Worm (Caenorhabditis elegans): ENCODE results near the gene vpat-1.

Gene vpat-1

DNA sequence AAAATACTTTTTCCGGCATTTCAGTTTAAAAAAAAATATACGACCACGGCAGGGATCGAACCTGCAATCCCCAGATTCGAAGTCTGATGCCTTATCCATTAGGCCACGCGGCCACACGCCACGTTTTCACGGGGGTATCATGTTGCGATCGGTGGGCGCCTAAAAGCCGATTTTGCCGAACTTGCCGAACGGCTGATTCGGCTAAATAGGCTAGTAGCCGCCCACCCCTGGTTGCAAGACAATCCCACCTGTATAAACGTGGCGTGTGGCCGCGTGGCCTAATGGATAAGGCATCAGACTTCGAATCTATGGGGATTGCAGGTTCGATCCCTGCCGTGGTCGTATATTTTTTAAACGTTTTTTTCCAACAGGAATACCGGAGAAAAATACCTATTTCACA, 43.1 kb upstream of the vpat-1 start:
- TF ChIP-seq hlh-1 (tag; optimal IDR thresholded peaks at IDR 0.05) (no peak), elt-1 (tag; optimal IDR thresholded peaks at IDR 0.05; ENCODE audit: borderline replicate concordance, insufficient read depth) (no peak), mep-1 (tag; optimal IDR thresholded peaks at IDR 0.05) (no peak), nhr-12 (tag; optimal IDR thresholded peaks at IDR 0.05) (no peak), nhr-237 (tag; optimal IDR thresholded peaks at IDR 0.05) (no peak), snpc-4 (tag; optimal IDR thresholded peaks at IDR 0.05) (no peak), ztf-11 (tag; optimal IDR thresholded peaks at IDR 0.05) (no peak), elt-3 (tag; optimal IDR thresholded peaks at IDR 0.05) (no peak), lin-32 (GFP tag; optimal IDR thresholded peaks at IDR 0.05) (no peak), ham-2 (GFP tag; optimal IDR thresholded peaks at IDR 0.05) (no peak), blmp-1 (tag; optimal IDR thresholded peaks at IDR 0.05) (no peak), sptf-1 (tag; optimal IDR thresholded peaks at IDR 0.05) (no peak), ceh-83 (GFP tag; optimal IDR thresholded peaks at IDR 0.05) (no peak), nhr-76 (tag; optimal IDR thresholded peaks at IDR 0.05) (no peak), ces-1 (GFP tag; optimal IDR thresholded peaks at IDR 0.05) (no peak), pha-4 (tag; optimal IDR thresholded peaks at IDR 0.05) (no peak), nhr-28 (tag; optimal IDR thresholded peaks at IDR 0.05) (no peak), unc-62 (GFP tag; optimal IDR thresholded peaks at IDR 0.05) (no peak), unc-120 (tag; optimal IDR thresholded peaks at IDR 0.05; ENCODE audit: poor library complexity, severe bottlenecking) (no peak), lsy-2 (tag; optimal IDR thresholded peaks at IDR 0.05) (no peak)

- TF ChIP-seq ceh-43 (GFP tag; optimal IDR thresholded peaks at IDR 0.05) (no peak), snpc-4 (tag; optimal IDR thresholded peaks at IDR 0.05) (no peak), ham-2 (GFP tag; optimal IDR thresholded peaks at IDR 0.05) (no peak), nhr-76 (tag; optimal IDR thresholded peaks at IDR 0.05) (no peak), blmp-1 (tag; optimal IDR thresholded peaks at IDR 0.05) (no peak)
These were observed 42.0 kb upstream of the vpat-1 start, which contains the start of gene rei-2 for ce11 chrX:1088048-1088447. TSS of gene rei-2 (minus strand) at chrX:1088148.

ce11 chrX:1086406-1086897, 40.4 kb upstream of the vpat-1 start:
- TF ChIP-seq zip-8 (tag; optimal IDR thresholded peaks at IDR 0.05) (no peak), unc-62 (GFP tag; optimal IDR thresholded peaks at IDR 0.05) (no peak), ceh-43 (GFP tag; optimal IDR thresholded peaks at IDR 0.05) (no peak), ces-1 (GFP tag; optimal IDR thresholded peaks at IDR 0.05) (no peak), lin-13 (tag; optimal IDR thresholded peaks at IDR 0.05) (no peak), lin-32 (GFP tag; optimal IDR thresholded peaks at IDR 0.05) (no peak), nhr-2 (tag; optimal IDR thresholded peaks at IDR 0.05) (no peak), ceh-83 (GFP tag; optimal IDR thresholded peaks at IDR 0.05) (no peak), M03D4.4 (tag; optimal IDR thresholded peaks at IDR 0.05) (no peak), unc-120 (tag; optimal IDR thresholded peaks at IDR 0.05; ENCODE audit: poor library complexity, severe bottlenecking) (no peak)

ce11 chrX:1085000-1085399, 39.0 kb upstream of the vpat-1 start:
- TF ChIP-seq sem-2 (GFP tag; optimal IDR thresholded peaks at IDR 0.05) (no peak), nhr-76 (tag; optimal IDR thresholded peaks at IDR 0.05) (no peak)

DNA sequence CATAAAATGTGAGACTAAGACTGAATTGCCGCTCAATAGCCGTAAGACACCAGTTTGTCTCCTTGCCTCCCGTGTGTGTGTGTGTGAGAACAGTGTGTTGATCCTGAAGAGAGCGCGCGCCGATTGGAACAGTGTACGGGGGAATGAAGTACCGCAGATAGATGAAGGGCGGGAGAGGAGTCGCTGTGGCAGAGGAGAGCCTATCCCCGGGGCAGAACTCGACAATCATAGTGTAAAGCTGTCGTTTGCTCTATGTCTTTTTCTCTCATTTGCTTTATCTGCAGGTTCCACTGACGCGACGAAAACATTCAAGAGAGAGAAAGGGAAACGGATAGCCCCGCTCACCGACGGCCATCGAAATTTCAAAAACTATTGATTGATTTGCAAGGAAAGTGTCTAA, 35.9 kb upstream of the vpat-1 start:
- TF ChIP-seq bed-3 (GFP tag; optimal IDR thresholded peaks at IDR 0.05) = no peak
- no peak for TF ChIP-seq elt-3 (tag; optimal IDR thresholded peaks at IDR 0.05)
- peak; percentile 24 for TF ChIP-seq mep-1 (tag; optimal IDR thresholded peaks at IDR 0.05)
- TF ChIP-seq flh-1 (GFP tag; optimal IDR thresholded peaks at IDR 0.05) = no peak
- peak; percentile 37 for TF ChIP-seq hlh-1 (tag; optimal IDR thresholded peaks at IDR 0.05)
- TF ChIP-seq pha-4 (tag; optimal IDR thresholded peaks at IDR 0.05) = no peak
- TF ChIP-seq M03D4.4 (tag; optimal IDR thresholded peaks at IDR 0.05) = peak; percentile 45
- peak; percentile 95 for TF ChIP-seq unc-120 (tag; optimal IDR thresholded peaks at IDR 0.05; ENCODE audit: poor library complexity, severe bottlenecking)
- peak; percentile 30 for TF ChIP-seq drap-1 (GFP tag; optimal IDR thresholded peaks at IDR 0.05)
- peak; percentile 64 for TF ChIP-seq unc-62 (GFP tag; optimal IDR thresholded peaks at IDR 0.05)

ce11 chrX:1080549-1080948, 34.5 kb upstream of the vpat-1 start, which contains the start of gene pfn-3:
TSS of gene pfn-3 (minus strand) at chrX:1080649.
- TF ChIP-seq ham-2 (GFP tag; optimal IDR thresholded peaks at IDR 0.05) (no peak), elt-3 (tag; optimal IDR thresholded peaks at IDR 0.05) (no peak), hlh-1 (tag; optimal IDR thresholded peaks at IDR 0.05) (peak; percentile 33), mls-2 (tag; optimal IDR thresholded peaks at IDR 0.05) (no peak), M03D4.4 (tag; optimal IDR thresholded peaks at IDR 0.05) (no peak), mab-5 (tag; optimal IDR thresholded peaks at IDR 0.05) (no peak), snpc-4 (tag; optimal IDR thresholded peaks at IDR 0.05) (no peak), unc-120 (tag; optimal IDR thresholded peaks at IDR 0.05; ENCODE audit: poor library complexity, severe bottlenecking) (peak; percentile 45), ces-1 (GFP tag; optimal IDR thresholded peaks at IDR 0.05) (no peak), unc-62 (GFP tag; optimal IDR thresholded peaks at IDR 0.05) (peak; percentile 14), lsy-2 (tag; optimal IDR thresholded peaks at IDR 0.05) (no peak), cnd-1 (tag; optimal IDR thresholded peaks at IDR 0.05) (no peak), elt-1 (tag; optimal IDR thresholded peaks at IDR 0.05; ENCODE audit: borderline replicate concordance, insufficient read depth) (no peak), ceh-43 (GFP tag; optimal IDR thresholded peaks at IDR 0.05) (no peak), nhr-2 (tag; optimal IDR thresholded peaks at IDR 0.05) (no peak)

All from whole organism, mixed stage, embryonic.